Worm (Caenorhabditis elegans) whole organism, L2 larva: ENCODE data around the gene ZK688.11.

Experiments
- C34F6.9 ChIP-seq: fragments of 150-350 bp; optimal IDR thresholded peaks from 2 replicates; lab custom pipeline; 2014; ENCODE audit warnings: missing biosample characterization, missing genetic modification characterization
- F13H6.1 ChIP-seq: sonication (generic microtip); optimal IDR thresholded peaks from 2 replicates; lab custom pipeline; 2016; ENCODE audit warnings: missing genetic modification characterization, missing compliant biosample characterization
- R02D3.7 ChIP-seq: fragments of 150-350 bp; optimal IDR thresholded peaks from 2 replicates; lab custom pipeline; 2014; ENCODE audit warnings: missing biosample characterization, missing genetic modification characterization
- Y55F3AM.14 ChIP-seq: fragments of 200-800 bp; sonication (Bioruptor generic); optimal IDR thresholded peaks from 2 replicates; lab custom pipeline; 2018; ENCODE audit warnings: mild to moderate bottlenecking, missing genetic modification characterization, missing compliant biosample characterization
- ZK546.5 ChIP-seq: sonication (generic microtip); optimal IDR thresholded peaks from 2 replicates; lab custom pipeline; 2017; ENCODE audit warnings: missing biosample characterization, missing genetic modification characterization
- alr-1 ChIP-seq: fragments of 150-350 bp; optimal IDR thresholded peaks from 2 replicates; lab custom pipeline; 2014; ENCODE audit warnings: missing biosample characterization, missing genetic modification characterization
- aly-2 ChIP-seq: fragments of 150-350 bp; optimal IDR thresholded peaks from 2 replicates; lab custom pipeline; 2014; ENCODE audit warnings: missing biosample characterization, missing genetic modification characterization
- ama-1 ChIP-seq: fragments of 150-350 bp; optimal IDR thresholded peaks from 2 replicates; lab custom pipeline; 2018; ENCODE audit warnings: inconsistent platforms
- blmp-1 ChIP-seq: sonication (generic microtip); optimal IDR thresholded peaks from 2 replicates; lab custom pipeline; 2017; ENCODE audit warnings: missing genetic modification characterization, mild to moderate bottlenecking, missing compliant biosample characterization, antibody characterized with exemption, moderate library complexity; ENCODE audit not compliant: insufficient read depth
- ceh-16 ChIP-seq: fragments of 150-350 bp; optimal IDR thresholded peaks from 2 replicates; lab custom pipeline; 2014; ENCODE audit warnings: missing biosample characterization, missing genetic modification characterization
- ceh-82 ChIP-seq: fragments of 150-350 bp; optimal IDR thresholded peaks from 2 replicates; lab custom pipeline; 2014; ENCODE audit warnings: missing biosample characterization, missing genetic modification characterization
- crh-2 ChIP-seq: sonication (generic microtip); optimal IDR thresholded peaks from 2 replicates; lab custom pipeline; 2017; ENCODE audit warnings: missing biosample characterization, missing genetic modification characterization
- dmd-4 ChIP-seq: sonication (generic microtip); optimal IDR thresholded peaks from 2 replicates; lab custom pipeline; 2017; ENCODE audit warnings: missing biosample characterization, missing genetic modification characterization
- egl-27 ChIP-seq: sonication (generic microtip); optimal IDR thresholded peaks from 3 replicates; lab custom pipeline; 2017; ENCODE audit warnings: missing biosample characterization, missing genetic modification reagents, missing genetic modification characterization
- elt-1 ChIP-seq: fragments of 150-350 bp; optimal IDR thresholded peaks from 2 replicates; lab custom pipeline; 2014; ENCODE audit warnings: missing biosample characterization, missing genetic modification characterization
- elt-3 ChIP-seq: sonication (generic microtip); optimal IDR thresholded peaks from 2 replicates; lab custom pipeline; 2017; ENCODE audit warnings: missing biosample characterization, missing genetic modification characterization
- fos-1 ChIP-seq: fragments of 150-350 bp; optimal IDR thresholded peaks from 2 replicates; lab custom pipeline; 2014; ENCODE audit warnings: missing biosample characterization, missing genetic modification characterization
- gmeb-1 ChIP-seq: fragments of 150-350 bp; optimal IDR thresholded peaks from 2 replicates; lab custom pipeline; 2014; ENCODE audit warnings: missing biosample characterization, missing genetic modification characterization
- lin-11 ChIP-seq: fragments of 150-350 bp; sonication (generic microtip); optimal IDR thresholded peaks from 2 replicates; lab custom pipeline; 2014; ENCODE audit warnings: missing biosample characterization, missing genetic modification characterization, inconsistent platforms, mixed read lengths
- lin-13 ChIP-seq: fragments of 150-350 bp; optimal IDR thresholded peaks from 2 replicates; lab custom pipeline; 2014; ENCODE audit warnings: missing biosample characterization, missing genetic modification reagents, missing genetic modification characterization
- lin-39 ChIP-seq: fragments of 150-350 bp; optimal IDR thresholded peaks from 2 replicates; lab custom pipeline; 2014; ENCODE audit warnings: missing biosample characterization, missing genetic modification reagents, missing genetic modification characterization
- lsy-2 ChIP-seq, 2 experiments: fragments of 150-350 bp in 1 of 2; sonication (generic microtip) in 1 of 2; optimal IDR thresholded peaks; 2 replicates each; lab custom pipeline; 2014 to 2017; ENCODE audit warnings: missing biosample characterization in 2 of 2, missing genetic modification characterization in 2 of 2
- mab-5 ChIP-seq: fragments of 150-350 bp; optimal IDR thresholded peaks from 2 replicates; lab custom pipeline; 2014; ENCODE audit warnings: missing biosample characterization, missing genetic modification characterization
- mbf-1 ChIP-seq: sonication (generic microtip); optimal IDR thresholded peaks from 2 replicates; lab custom pipeline; 2017; ENCODE audit warnings: missing biosample characterization, missing genetic modification characterization
- mdl-1 ChIP-seq, 2 experiments: fragments of 150-350 bp in 1 of 2; sonication (generic microtip) in 1 of 2; optimal IDR thresholded peaks; 2 replicates each; lab custom pipeline; 2017; ENCODE audit warnings: missing biosample characterization in 2 of 2, missing genetic modification characterization in 2 of 2
- nhr-10 ChIP-seq: sonication (generic microtip); optimal IDR thresholded peaks from 2 replicates; lab custom pipeline; 2017; ENCODE audit warnings: missing biosample characterization, missing genetic modification characterization
- nhr-11 ChIP-seq: fragments of 150-350 bp; optimal IDR thresholded peaks from 2 replicates; lab custom pipeline; 2014; ENCODE audit warnings: missing biosample characterization, missing genetic modification characterization
- nhr-12 ChIP-seq: fragments of 150-350 bp; optimal IDR thresholded peaks from 2 replicates; lab custom pipeline; 2014; ENCODE audit warnings: missing biosample characterization, missing genetic modification characterization
- nhr-129 ChIP-seq: fragments of 150-350 bp; optimal IDR thresholded peaks from 2 replicates; lab custom pipeline; 2014; ENCODE audit warnings: missing biosample characterization, missing genetic modification characterization
- nhr-21 ChIP-seq: fragments of 150-350 bp; optimal IDR thresholded peaks from 2 replicates; lab custom pipeline; 2014; ENCODE audit warnings: missing biosample characterization, missing genetic modification characterization
- nhr-23 ChIP-seq: fragments of 150-350 bp; optimal IDR thresholded peaks from 2 replicates; lab custom pipeline; 2014; ENCODE audit warnings: missing biosample characterization, missing genetic modification reagents, missing genetic modification characterization
- nhr-237 ChIP-seq: fragments of 150-350 bp; optimal IDR thresholded peaks from 2 replicates; lab custom pipeline; 2014; ENCODE audit warnings: missing biosample characterization, missing genetic modification characterization
- nhr-25 ChIP-seq: fragments of 150-350 bp; sonication (generic microtip); optimal IDR thresholded peaks from 3 replicates; lab custom pipeline; 2014; ENCODE audit warnings: missing biosample characterization, missing genetic modification characterization
- nhr-6 ChIP-seq: fragments of 150-350 bp; optimal IDR thresholded peaks from 2 replicates; lab custom pipeline; 2014; ENCODE audit warnings: missing biosample characterization, missing genetic modification characterization
- nhr-77 ChIP-seq: fragments of 150-350 bp; optimal IDR thresholded peaks from 2 replicates; lab custom pipeline; 2014; ENCODE audit warnings: missing biosample characterization, missing genetic modification characterization
- peb-1 ChIP-seq: fragments of 150-350 bp; optimal IDR thresholded peaks from 2 replicates; lab custom pipeline; 2014; ENCODE audit warnings: missing biosample characterization, missing genetic modification characterization
- sem-4 ChIP-seq: fragments of 150-350 bp; optimal IDR thresholded peaks from 2 replicates; lab custom pipeline; 2014; ENCODE audit warnings: missing biosample characterization, missing genetic modification reagents, missing genetic modification characterization
- skn-1 ChIP-seq: sonication (generic microtip); optimal IDR thresholded peaks from 2 replicates; lab custom pipeline; 2017; ENCODE audit warnings: missing biosample characterization, missing genetic modification characterization
- sma-3 ChIP-seq: sonication (generic microtip); optimal IDR thresholded peaks from 2 replicates; lab custom pipeline; 2016; ENCODE audit warnings: missing genetic modification reagents, missing genetic modification characterization, missing compliant biosample characterization
- sma-9 ChIP-seq, 2 experiments: fragments of 150-350 bp in 1 of 2; sonication (generic microtip) in 1 of 2; optimal IDR thresholded peaks; 2 replicates each; lab custom pipeline; 2014 to 2016; ENCODE audit warnings: missing genetic modification characterization in 2 of 2, mild to moderate bottlenecking in 1 of 2, missing biosample characterization in 1 of 2, missing compliant biosample characterization in 1 of 2, missing genetic modification reagents in 1 of 2, moderate library complexity in 1 of 2
- snpc-4 ChIP-seq: fragments of 150-350 bp; optimal IDR thresholded peaks from 2 replicates; lab custom pipeline; 2014; ENCODE audit warnings: missing biosample characterization, missing genetic modification characterization
- unc-39 ChIP-seq: fragments of 150-350 bp; optimal IDR thresholded peaks from 2 replicates; lab custom pipeline; 2014; ENCODE audit warnings: missing biosample characterization, missing genetic modification characterization
- unc-55 ChIP-seq: fragments of 150-350 bp; sonication (generic microtip); optimal IDR thresholded peaks from 3 replicates; lab custom pipeline; 2014; ENCODE audit warnings: missing biosample characterization, missing genetic modification reagents, missing genetic modification characterization
- unc-62 ChIP-seq: fragments of 150-350 bp; optimal IDR thresholded peaks from 2 replicates; lab custom pipeline; 2014; ENCODE audit warnings: missing biosample characterization, missing genetic modification reagents, missing genetic modification characterization
- zag-1 ChIP-seq: fragments of 150-350 bp; optimal IDR thresholded peaks from 2 replicates; lab custom pipeline; 2014; ENCODE audit warnings: missing biosample characterization, missing genetic modification characterization
- ztf-1 ChIP-seq: fragments of 200-800 bp; sonication (Bioruptor generic); conservative IDR thresholded peaks from 2 replicates; pipeline ENCODE4 v1.3.6; 2022; ENCODE audit warnings: missing genetic modification characterization, missing compliant biosample characterization
- ztf-11 ChIP-seq: sonication (generic microtip); optimal IDR thresholded peaks from 2 replicates; lab custom pipeline; 2017; ENCODE audit warnings: missing biosample characterization, missing genetic modification characterization
- ztf-4 ChIP-seq: fragments of 150-350 bp; optimal IDR thresholded peaks from 2 replicates; lab custom pipeline; 2014; ENCODE audit warnings: missing biosample characterization, missing genetic modification characterization

ZK688.11 gene

DNA sequence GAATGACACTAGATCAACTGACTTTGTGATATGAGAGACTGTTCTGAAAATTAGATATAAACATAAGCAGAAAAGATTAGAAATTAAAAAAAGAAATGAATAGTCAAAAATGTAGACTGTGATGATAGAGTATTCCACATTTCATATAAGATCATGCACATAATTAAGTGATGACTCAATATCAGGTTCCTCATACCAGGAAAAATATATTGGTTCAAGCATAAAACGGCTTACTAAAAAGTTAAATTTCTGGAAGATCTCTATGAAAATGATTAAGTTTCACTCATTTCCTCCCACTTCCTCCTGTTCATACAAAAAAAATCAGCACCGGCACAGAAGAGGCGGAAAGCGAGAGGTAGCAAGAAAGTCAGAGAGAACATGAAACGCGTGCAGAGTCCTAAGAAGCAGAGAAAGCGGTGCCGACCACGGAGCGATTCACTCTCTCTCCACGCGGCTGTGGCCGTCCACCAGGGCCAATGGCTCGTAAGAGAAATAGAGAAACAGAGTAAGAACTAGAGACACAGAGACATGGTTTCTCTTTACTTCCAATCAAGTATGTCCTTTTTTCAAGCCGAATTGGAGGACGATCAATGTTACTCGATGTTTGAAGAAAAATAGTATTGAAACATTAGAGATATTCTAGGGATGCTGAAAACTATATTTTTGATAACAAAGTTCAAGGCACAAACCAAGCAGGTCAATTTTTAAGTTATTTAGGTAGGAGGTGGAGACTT is 7.0 kb upstream of the ZK688.11 start, which contains the start of the genes ZK688.5 and fahd-1:
ZK688.5 (minus strand) TSS at position 51 of the 734 bp plus-strand sequence.
fahd-1 (plus strand) TSS at position 684 of the 734 bp plus-strand sequence.
- TF ChIP-seq nhr-237 (tag; lab: Kevin White, UChicago): no peak
- TF ChIP-seq alr-1 (tag; lab: Kevin White, UChicago): no peak
- no peak for TF ChIP-seq peb-1
- TF ChIP-seq sma-9 (GFP tag; optimal IDR thresholded peaks at IDR 0.05; lab: Kevin White, UChicago): peak; percentile 84
- no peak for TF ChIP-seq sma-9 (tag; optimal IDR thresholded peaks at IDR 0.05; lab: Kevin White, UChicago)
- peak; percentile 77 for TF ChIP-seq nhr-21 (tag; lab: Kevin White, UChicago)
- no peak for TF ChIP-seq ceh-82 (tag; lab: Kevin White, UChicago)
- TF ChIP-seq lin-13: peak; percentile 34
- peak; percentile 60 to 69 for TF ChIP-seq lsy-2 (tag; optimal IDR thresholded peaks at IDR 0.05; lab: Kevin White, UChicago)
- TF ChIP-seq F13H6.1 (tag; lab: Kevin White, UChicago): peak; percentile 87
- TF ChIP-seq Y55F3AM.14 (GFP tag; lab: Kevin White, UChicago): no peak
- TF ChIP-seq blmp-1: peak; percentile 87
- no peak for TF ChIP-seq lin-39 (tag; lab: Kevin White, UChicago)
- no peak for TF ChIP-seq nhr-77 (tag; lab: Kevin White, UChicago)
- peak; percentile 88 for TF ChIP-seq nhr-25
- TF ChIP-seq egl-27: peak; percentile 37
- no peak for TF ChIP-seq R02D3.7 (tag; lab: Kevin White, UChicago)
- TF ChIP-seq elt-1 (tag; lab: Kevin White, UChicago): no peak
- no peak for TF ChIP-seq ztf-11 (tag; lab: Kevin White, UChicago)
- no peak for TF ChIP-seq ZK546.5 (tag; lab: Kevin White, UChicago)
- no peak for TF ChIP-seq dmd-4
- no peak for TF ChIP-seq mab-5
- TF ChIP-seq unc-39 (tag; lab: Kevin White, UChicago): no peak
- peak; percentile 67 for TF ChIP-seq sem-4
- peak; percentile 70 for TF ChIP-seq sma-3 (GFP tag; lab: Kevin White, UChicago)
- no peak for TF ChIP-seq skn-1 (tag; lab: Kevin White, UChicago)
- TF ChIP-seq C34F6.9: peak; percentile 87
- TF ChIP-seq nhr-23: no peak
- TF ChIP-seq nhr-10: no peak
- TF ChIP-seq unc-62 (GFP tag; lab: Kevin White, UChicago): no peak
- TF ChIP-seq zag-1: peak; percentile 16
- TF ChIP-seq mbf-1 (tag; lab: Kevin White, UChicago): no peak
- peak; percentile 93 for TF ChIP-seq fos-1 (tag; lab: Kevin White, UChicago)
- TF ChIP-seq snpc-4: peak; percentile 47
- no peak for TF ChIP-seq nhr-12
- TF ChIP-seq lin-11 (tag; lab: Kevin White, UChicago): no peak
- no peak for TF ChIP-seq nhr-6 (tag; lab: Kevin White, UChicago)
- no peak for TF ChIP-seq elt-3
- peak; percentile 65 for TF ChIP-seq gmeb-1 (tag; lab: Kevin White, UChicago)
- TF ChIP-seq ama-1 (lab: Kevin White, UChicago): peak; percentile 35
- no peak for TF ChIP-seq nhr-11
- TF ChIP-seq mdl-1 (tag; optimal IDR thresholded peaks at IDR 0.05; lab: Kevin White, UChicago): peak; percentile 52 to 80
- no peak for TF ChIP-seq ztf-1
- TF ChIP-seq nhr-129 (tag; lab: Kevin White, UChicago): peak; percentile 82
- peak; percentile 78 for TF ChIP-seq unc-55
- TF ChIP-seq ceh-16: no peak
- TF ChIP-seq ztf-4: peak; percentile 18
- peak; percentile 85 for TF ChIP-seq crh-2 (tag; lab: Kevin White, UChicago)
- TF ChIP-seq aly-2: no peak
